Fruit fly (Drosophila melanogaster) Kc167 (cell line): ENCODE results near the gene yuri.

ENCODE experiments used
- Myc ChIP-seq: fragments of >200 bp; optimal IDR thresholded peaks from 2 replicates; lab custom pipeline; 2017; ENCODE audit warnings: missing external identifiers
- Sin3A ChIP-seq: fragments of >200 bp; optimal IDR thresholded peaks from 2 replicates; lab custom pipeline; 2018; ENCODE audit warnings: missing external identifiers
- h ChIP-seq: fragments of >200 bp; optimal IDR thresholded peaks from 3 replicates; lab custom pipeline; 2018; ENCODE audit warnings: missing external identifiers
- insv ChIP-seq: fragments of >200 bp; optimal IDR thresholded peaks from 3 replicates; lab custom pipeline; 2018; ENCODE audit warnings: missing external identifiers
- psq ChIP-seq: fragments of >200 bp; optimal IDR thresholded peaks from 2 replicates; lab custom pipeline; 2017; ENCODE audit warnings: missing external identifiers
- ttk ChIP-seq: sonication (Bioruptor generic); optimal IDR thresholded peaks from 2 replicates; lab custom pipeline; 2017; ENCODE audit warnings: missing external identifiers

DNA sequence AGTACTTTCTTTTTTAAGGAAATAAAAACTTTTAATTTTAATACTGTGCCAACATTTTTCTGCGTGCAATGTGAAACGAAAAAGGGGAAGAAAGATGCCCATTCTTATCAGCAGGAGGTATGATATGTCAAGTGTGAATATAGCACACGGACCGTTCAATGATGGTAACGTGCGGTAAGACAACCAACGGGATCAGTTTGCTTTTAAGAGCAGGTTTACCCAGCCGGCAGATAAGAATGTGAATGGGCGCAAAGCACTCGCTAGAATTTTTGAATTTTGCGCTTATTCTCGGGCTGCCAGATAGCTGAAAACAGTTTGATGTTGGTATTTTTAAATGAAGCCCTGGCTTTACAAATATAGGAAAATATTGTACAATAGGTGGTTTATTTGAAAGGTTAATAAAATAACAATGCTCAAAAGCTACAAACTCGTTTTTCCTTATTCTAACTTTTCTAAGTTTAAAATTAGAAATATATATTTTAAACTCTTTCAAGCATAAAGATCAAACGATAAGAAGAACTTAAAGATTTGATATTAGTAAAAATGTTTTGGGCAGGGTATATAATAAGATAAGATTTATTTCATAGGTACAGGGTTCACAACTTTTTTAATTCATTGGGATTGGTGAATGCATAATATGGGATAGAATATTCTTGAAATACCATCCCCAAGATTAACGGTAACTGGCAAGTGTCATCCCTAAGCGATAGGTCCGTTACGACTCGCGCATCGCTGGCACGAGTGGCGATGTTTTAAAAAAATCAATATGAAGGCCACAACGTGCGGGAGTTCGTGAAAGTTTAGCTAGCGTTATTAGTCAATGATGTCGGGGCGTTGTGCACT is 16.1 kb downstream of the yuri start, which contains the start of gene dao:
- TF ChIP-seq psq (lab: Kevin White, UChicago) (no peak), Sin3A (no peak), ttk (lab: Kevin White, UChicago) (no peak), Myc (no peak), insv (lab: Kevin White, UChicago) (no peak), h (no peak)
